Worm (Caenorhabditis elegans) whole organism, L2 larva: ENCODE measurements around the gene ebax-1.

Experiments used
- R02D3.7 ChIP-seq: fragments of 150-350 bp; optimal IDR thresholded peaks from 2 replicates; lab custom pipeline; 2014; ENCODE audit warnings: missing biosample characterization, missing genetic modification characterization
- blmp-1 ChIP-seq: sonication (generic microtip); optimal IDR thresholded peaks from 2 replicates; lab custom pipeline; 2017; ENCODE audit warnings: missing genetic modification characterization, mild to moderate bottlenecking, missing compliant biosample characterization, antibody characterized with exemption, moderate library complexity; ENCODE audit not compliant: insufficient read depth
- ceh-82 ChIP-seq: fragments of 150-350 bp; optimal IDR thresholded peaks from 2 replicates; lab custom pipeline; 2014; ENCODE audit warnings: missing biosample characterization, missing genetic modification characterization
- elt-3 ChIP-seq: sonication (generic microtip); optimal IDR thresholded peaks from 2 replicates; lab custom pipeline; 2017; ENCODE audit warnings: missing biosample characterization, missing genetic modification characterization
- lin-13 ChIP-seq: fragments of 150-350 bp; optimal IDR thresholded peaks from 2 replicates; lab custom pipeline; 2014; ENCODE audit warnings: missing biosample characterization, missing genetic modification reagents, missing genetic modification characterization
- lin-39 ChIP-seq: fragments of 150-350 bp; optimal IDR thresholded peaks from 2 replicates; lab custom pipeline; 2014; ENCODE audit warnings: missing biosample characterization, missing genetic modification reagents, missing genetic modification characterization
- mab-5 ChIP-seq: fragments of 150-350 bp; optimal IDR thresholded peaks from 2 replicates; lab custom pipeline; 2014; ENCODE audit warnings: missing biosample characterization, missing genetic modification characterization
- nhr-10 ChIP-seq: sonication (generic microtip); optimal IDR thresholded peaks from 2 replicates; lab custom pipeline; 2017; ENCODE audit warnings: missing biosample characterization, missing genetic modification characterization
- nhr-23 ChIP-seq: fragments of 150-350 bp; optimal IDR thresholded peaks from 2 replicates; lab custom pipeline; 2014; ENCODE audit warnings: missing biosample characterization, missing genetic modification reagents, missing genetic modification characterization
- sma-9 ChIP-seq, 2 experiments: fragments of 150-350 bp in 1 of 2; sonication (generic microtip) in 1 of 2; optimal IDR thresholded peaks; 2 replicates each; lab custom pipeline; 2014 to 2016; ENCODE audit warnings: missing genetic modification characterization in 2 of 2, mild to moderate bottlenecking in 1 of 2, missing biosample characterization in 1 of 2, missing compliant biosample characterization in 1 of 2, missing genetic modification reagents in 1 of 2, moderate library complexity in 1 of 2
- unc-39 ChIP-seq: fragments of 150-350 bp; optimal IDR thresholded peaks from 2 replicates; lab custom pipeline; 2014; ENCODE audit warnings: missing biosample characterization, missing genetic modification characterization

- TF ChIP-seq nhr-10 (tag; lab: Kevin White, UChicago) (no peak), ceh-82 (no peak), lin-39 (no peak), nhr-23 (no peak), blmp-1 (no peak), unc-39 (no peak), mab-5 (no peak), lin-13 (GFP tag; lab: Kevin White, UChicago) (no peak), R02D3.7 (tag; lab: Kevin White, UChicago) (no peak), elt-3 (no peak), sma-9 (GFP tag; optimal IDR thresholded peaks at IDR 0.05; lab: Kevin White, UChicago) (no peak), sma-9 (tag; optimal IDR thresholded peaks at IDR 0.05; lab: Kevin White, UChicago) (no peak)
Measured at ce11 chrIV:10239045-10239444, 47.7 kb upstream of the ebax-1 start, which contains the start of gene ech-8.
